1 fruit fly cellular context compared by ENCODE assay signal in genomic region chr2L:9912570-9913260, dm6.
TF ChIP-seq lines count a peak whose summit lies in the region.

TSS of gene Etl1 (minus strand) at chr2L:9912608.
TSS of gene Srp54 (plus strand) at chr2L:9912911.

TF ChIP-seq in whole organism, embryonic, 481 proteins besides CTCF, POLR2A, EP300 and RAD21 (continued from another document and continues in another):
- TF ChIP-seq Eip74EF (GFP tag; optimal IDR thresholded peaks at IDR 0.05; lab: Kevin White, UChicago) = no peak
- TF ChIP-seq ken (GFP tag; IDR thresholded peaks at IDR 0.05; lab: Robert Waterston, UW) = no peak
- no peak for TF ChIP-seq danr (GFP tag; IDR thresholded peaks at IDR 0.05; lab: Robert Waterston, UW)
- TF ChIP-seq ERR (GFP tag; optimal IDR thresholded peaks at IDR 0.05; lab: Kevin White, UChicago) = no peak
- no peak for TF ChIP-seq so (GFP tag; IDR thresholded peaks at IDR 0.05; lab: Robert Waterston, UW)
- no peak for TF ChIP-seq CG14667 (GFP tag; IDR thresholded peaks at IDR 0.05; lab: Robert Waterston, UW)
- TF ChIP-seq aop (GFP tag; IDR thresholded peaks at IDR 0.05; lab: Robert Waterston, UW) = no peak
- TF ChIP-seq pzg (GFP tag; optimal IDR thresholded peaks at IDR 0.05; lab: Kevin White, UChicago) = peak; percentile 43
- no peak for TF ChIP-seq Dfd (GFP tag; optimal IDR thresholded peaks at IDR 0.05; lab: Kevin White, UChicago)
- no peak for TF ChIP-seq eve (GFP tag; optimal IDR thresholded peaks at IDR 0.05; lab: Kevin White, UChicago)
- TF ChIP-seq CG2120 (GFP tag; optimal IDR thresholded peaks at IDR 0.05; lab: Kevin White, UChicago) = peak; percentile 12
- no peak for TF ChIP-seq CG33557 (GFP tag; optimal IDR thresholded peaks at IDR 0.05; lab: Kevin White, UChicago)
- no peak for TF ChIP-seq Dad (GFP tag; optimal IDR thresholded peaks at IDR 0.05; lab: Kevin White, UChicago)
- no peak for TF ChIP-seq tll (GFP tag; optimal IDR thresholded peaks at IDR 0.05; lab: Kevin White, UChicago)
- TF ChIP-seq vnd (GFP tag; IDR thresholded peaks at IDR 0.05; lab: Robert Waterston, UW; ENCODE audit: partially characterized antibody) = no peak
- TF ChIP-seq CG31365 (tag; optimal IDR thresholded peaks at IDR 0.05; lab: Kevin White, UChicago) = no peak
- TF ChIP-seq HmgD (GFP tag; optimal IDR thresholded peaks at IDR 0.05; lab: Kevin White, UChicago) = no peak
- no peak for TF ChIP-seq fu2 (GFP tag; optimal IDR thresholded peaks at IDR 0.05; lab: Kevin White, UChicago)
- TF ChIP-seq sr (GFP tag; IDR thresholded peaks at IDR 0.05; lab: Robert Waterston, UW) = no peak
- TF ChIP-seq gcm2 (GFP tag; optimal IDR thresholded peaks at IDR 0.05; lab: Kevin White, UChicago) = no peak
- no peak for TF ChIP-seq lab (GFP tag; optimal IDR thresholded peaks at IDR 0.05; lab: Kevin White, UChicago)
- TF ChIP-seq Neu2 (GFP tag; optimal IDR thresholded peaks at IDR 0.05; lab: Kevin White, UChicago; ENCODE audit: borderline replicate concordance) = no peak
- no peak for TF ChIP-seq eyg (GFP tag; optimal IDR thresholded peaks at IDR 0.05; lab: Kevin White, UChicago)
- no peak for TF ChIP-seq CG4854 (GFP tag; optimal IDR thresholded peaks at IDR 0.05; lab: Kevin White, UChicago)
- TF ChIP-seq ato (GFP tag; IDR thresholded peaks at IDR 0.05; lab: Robert Waterston, UW; ENCODE audit: partially characterized antibody) = no peak
- no peak for TF ChIP-seq disco-r (GFP tag; optimal IDR thresholded peaks at IDR 0.05; lab: Kevin White, UChicago)
- peak; percentile 88 for TF ChIP-seq MESR4 (GFP tag; optimal IDR thresholded peaks at IDR 0.05; lab: Kevin White, UChicago)
- TF ChIP-seq Ptx1 (GFP tag; IDR thresholded peaks at IDR 0.05; lab: Robert Waterston, UW) = no peak
- no peak for TF ChIP-seq pan (optimal IDR thresholded peaks at IDR 0.05; lab: Kevin White, UChicago)
- TF ChIP-seq pan (GFP tag; optimal IDR thresholded peaks at IDR 0.05 in 1 of 2, IDR thresholded peaks at IDR 0.05 in 1 of 2) = no peak
- TF ChIP-seq CG18262 (tag; optimal IDR thresholded peaks at IDR 0.05; lab: Kevin White, UChicago) = no peak
- TF ChIP-seq CG8089 (GFP tag; optimal IDR thresholded peaks at IDR 0.05; lab: Kevin White, UChicago) = no peak
- no peak for TF ChIP-seq CG10959 (GFP tag; IDR thresholded peaks at IDR 0.05; lab: Robert Waterston, UW)
- no peak for TF ChIP-seq repo (GFP tag; optimal IDR thresholded peaks at IDR 0.05; lab: Kevin White, UChicago)
- no peak for TF ChIP-seq Atf3 (GFP tag; optimal IDR thresholded peaks at IDR 0.05; lab: Kevin White, UChicago)
- TF ChIP-seq esg (GFP tag; conservative IDR thresholded peaks at IDR 0.05; lab: Robert Waterston, UW) = no peak
- TF ChIP-seq nau (GFP tag; optimal IDR thresholded peaks at IDR 0.05; lab: Kevin White, UChicago) = no peak
- no peak for TF ChIP-seq Nf-YA (GFP tag; IDR thresholded peaks at IDR 0.05; lab: Robert Waterston, UW)
- no peak for TF ChIP-seq Doc2 (GFP tag; IDR thresholded peaks at IDR 0.05; lab: Robert Waterston, UW)
- no peak for TF ChIP-seq Ravus (GFP tag; IDR thresholded peaks at IDR 0.05; lab: Robert Waterston, UW)
- no peak for TF ChIP-seq CG3065 (GFP tag; optimal IDR thresholded peaks at IDR 0.05; lab: Kevin White, UChicago)
- peak; percentile 13 for TF ChIP-seq gcm (GFP tag; optimal IDR thresholded peaks at IDR 0.05; lab: Kevin White, UChicago)
- TF ChIP-seq CG6654 (GFP tag; optimal IDR thresholded peaks at IDR 0.05; lab: Kevin White, UChicago) = no peak
- TF ChIP-seq pita (GFP tag; optimal IDR thresholded peaks at IDR 0.05; lab: Kevin White, UChicago) = no peak
- no peak for TF ChIP-seq Chrac-16 (GFP tag; optimal IDR thresholded peaks at IDR 0.05; lab: Kevin White, UChicago)
- no peak; the same call in 2 of the 3 replicates for TF ChIP-seq Doc3 (GFP tag; IDR thresholded peaks at IDR 0.05; lab: Robert Waterston, UW; ENCODE audit: partially characterized antibody)
- no peak for TF ChIP-seq Trl (optimal IDR thresholded peaks at IDR 0.05; lab: Kevin White, UChicago)
- TF ChIP-seq Trl (GFP tag; optimal IDR thresholded peaks at IDR 0.05; lab: Kevin White, UChicago) = no peak
- TF ChIP-seq CG31388 (GFP tag; optimal IDR thresholded peaks at IDR 0.05; lab: Kevin White, UChicago) = no peak
- no peak for TF ChIP-seq Awh (GFP tag; IDR thresholded peaks at IDR 0.05; lab: Robert Waterston, UW)
- TF ChIP-seq Sry-β (GFP tag; optimal IDR thresholded peaks at IDR 0.05; lab: Kevin White, UChicago) = no peak
- TF ChIP-seq D19B (GFP tag; optimal IDR thresholded peaks at IDR 0.05; lab: Kevin White, UChicago) = no peak
- TF ChIP-seq CG14710 (tag; optimal IDR thresholded peaks at IDR 0.05; lab: Kevin White, UChicago) = peak; percentile 72
- no peak for TF ChIP-seq shn (GFP tag; optimal IDR thresholded peaks at IDR 0.05; lab: Kevin White, UChicago)
- no peak for TF ChIP-seq CG12236 (GFP tag; optimal IDR thresholded peaks at IDR 0.05; lab: Kevin White, UChicago)
- TF ChIP-seq CG2875 (GFP tag; optimal IDR thresholded peaks at IDR 0.05; lab: Kevin White, UChicago) = no peak
- no peak for TF ChIP-seq tx (GFP tag; optimal IDR thresholded peaks at IDR 0.05; lab: Kevin White, UChicago)
- peak; percentile 9 for TF ChIP-seq Ets97D (GFP tag; optimal IDR thresholded peaks at IDR 0.05; lab: Kevin White, UChicago)
- no peak for TF ChIP-seq CG17568 (GFP tag; optimal IDR thresholded peaks at IDR 0.05; lab: Kevin White, UChicago)
- no peak for TF ChIP-seq CG6683 (GFP tag; optimal IDR thresholded peaks at IDR 0.05; lab: Kevin White, UChicago)
- no peak for TF ChIP-seq CG6854 (GFP tag; optimal IDR thresholded peaks at IDR 0.05; lab: Kevin White, UChicago)
- no peak for TF ChIP-seq CHES-1-like (GFP tag; optimal IDR thresholded peaks at IDR 0.05; lab: Kevin White, UChicago)
- TF ChIP-seq CG2116 (GFP tag; optimal IDR thresholded peaks at IDR 0.05; lab: Kevin White, UChicago) = peak; percentile 91
- no peak for TF ChIP-seq ttk (GFP tag; IDR thresholded peaks at IDR 0.05; lab: Robert Waterston, UW)
- no peak for TF ChIP-seq CG11723 (GFP tag; optimal IDR thresholded peaks at IDR 0.05; lab: Kevin White, UChicago)
- no peak for TF ChIP-seq CG18764 (GFP tag; optimal IDR thresholded peaks at IDR 0.05; lab: Kevin White, UChicago)
- TF ChIP-seq CG30020 (tag; optimal IDR thresholded peaks at IDR 0.05; lab: Kevin White, UChicago) = peak; percentile 56
- no peak for TF ChIP-seq croc (GFP tag; conservative IDR thresholded peaks at IDR 0.05; lab: Robert Waterston, UW)
- no peak for TF ChIP-seq MTF-1 (GFP tag; optimal IDR thresholded peaks at IDR 0.05; lab: Kevin White, UChicago; ENCODE audit: borderline replicate concordance)
- no peak for TF ChIP-seq CG4707 (GFP tag; optimal IDR thresholded peaks at IDR 0.05; lab: Kevin White, UChicago)
- TF ChIP-seq bowl (GFP tag; IDR thresholded peaks at IDR 0.05; lab: Robert Waterston, UW) = no peak
- TF ChIP-seq wdn (GFP tag; IDR thresholded peaks at IDR 0.05; lab: Robert Waterston, UW) = no peak
- peak; percentile 35 for TF ChIP-seq Scr (GFP tag; IDR thresholded peaks at IDR 0.05; lab: Robert Waterston, UW; ENCODE audit: partially characterized antibody)
- TF ChIP-seq CG15479 (GFP tag; optimal IDR thresholded peaks at IDR 0.05; lab: Kevin White, UChicago) = no peak
- no peak for TF ChIP-seq ewg (GFP tag; optimal IDR thresholded peaks at IDR 0.05; lab: Kevin White, UChicago)
- no peak for TF ChIP-seq ind (GFP tag; optimal IDR thresholded peaks at IDR 0.05; lab: Kevin White, UChicago)
- TF ChIP-seq CG15011 (GFP tag; optimal IDR thresholded peaks at IDR 0.05; lab: Kevin White, UChicago) = no peak
- no peak for TF ChIP-seq trh (GFP tag; optimal IDR thresholded peaks at IDR 0.05; lab: Kevin White, UChicago)
- TF ChIP-seq CG10431 (GFP tag; optimal IDR thresholded peaks at IDR 0.05; lab: Kevin White, UChicago) = no peak
- TF ChIP-seq caup (GFP tag; optimal IDR thresholded peaks at IDR 0.05; lab: Kevin White, UChicago; ENCODE audit: severe bottlenecking) = no peak
- TF ChIP-seq Camta (GFP tag; optimal IDR thresholded peaks at IDR 0.05; lab: Kevin White, UChicago) = no peak
- TF ChIP-seq CG6175 (GFP tag; IDR thresholded peaks at IDR 0.05; lab: Robert Waterston, UW) = no peak
- TF ChIP-seq hb (GFP tag; IDR thresholded peaks at IDR 0.05; lab: Robert Waterston, UW; ENCODE audit: partially characterized antibody) = no peak
- TF ChIP-seq Myb (GFP tag; optimal IDR thresholded peaks at IDR 0.05; lab: Kevin White, UChicago) = peak; percentile 6
- no peak for TF ChIP-seq onecut (GFP tag; IDR thresholded peaks at IDR 0.05; lab: Robert Waterston, UW)
- TF ChIP-seq Lim3 (GFP tag; IDR thresholded peaks at IDR 0.05; lab: Robert Waterston, UW) = no peak
- TF ChIP-seq Dip2 (GFP tag; IDR thresholded peaks at IDR 0.05; lab: Robert Waterston, UW) = no peak
- TF ChIP-seq jigr1 (GFP tag; IDR thresholded peaks at IDR 0.05; lab: Robert Waterston, UW) = peak; percentile 54; the same call in 1 of the 3 replicates
- no peak for TF ChIP-seq dysf (GFP tag; IDR thresholded peaks at IDR 0.05; lab: Robert Waterston, UW)
- no peak for TF ChIP-seq sisA (GFP tag; IDR thresholded peaks at IDR 0.05; lab: Robert Waterston, UW)
- no peak for TF ChIP-seq CG11398 (GFP tag; optimal IDR thresholded peaks at IDR 0.05; lab: Kevin White, UChicago)
- no peak for TF ChIP-seq Adf1 (GFP tag; IDR thresholded peaks at IDR 0.05; lab: Robert Waterston, UW)
- peak; percentile 9 for TF ChIP-seq cg (GFP tag; optimal IDR thresholded peaks at IDR 0.05; lab: Kevin White, UChicago)
- no peak for TF ChIP-seq grn (GFP tag; optimal IDR thresholded peaks at IDR 0.05; lab: Kevin White, UChicago)
- TF ChIP-seq CG8944 (GFP tag; optimal IDR thresholded peaks at IDR 0.05; lab: Kevin White, UChicago) = no peak
- no peak for TF ChIP-seq tna (GFP tag; IDR thresholded peaks at IDR 0.05; lab: Robert Waterston, UW; ENCODE audit: partially characterized antibody)
- TF ChIP-seq CG17829 (tag; optimal IDR thresholded peaks at IDR 0.05; lab: Kevin White, UChicago) = no peak
- no peak for TF ChIP-seq CG15601 (tag; optimal IDR thresholded peaks at IDR 0.05; lab: Kevin White, UChicago)
- peak; percentile 2 for TF ChIP-seq CG4424 (GFP tag; optimal IDR thresholded peaks at IDR 0.05; lab: Kevin White, UChicago)
- TF ChIP-seq CG7786 (GFP tag; optimal IDR thresholded peaks at IDR 0.05; lab: Kevin White, UChicago) = no peak
- peak; percentile 56 for TF ChIP-seq Dref (GFP tag; IDR thresholded peaks at IDR 0.05; lab: Robert Waterston, UW)
- TF ChIP-seq CG12104 (GFP tag; optimal IDR thresholded peaks at IDR 0.05; lab: Kevin White, UChicago) = no peak
- peak; percentile 49 for TF ChIP-seq zen (tag; optimal IDR thresholded peaks at IDR 0.05; lab: Kevin White, UChicago)
- TF ChIP-seq kni (GFP tag; optimal IDR thresholded peaks at IDR 0.05; lab: Kevin White, UChicago) = no peak
- no peak for TF ChIP-seq NfI (GFP tag; optimal IDR thresholded peaks at IDR 0.05; lab: Kevin White, UChicago)
- TF ChIP-seq cas (GFP tag; IDR thresholded peaks at IDR 0.05; lab: Robert Waterston, UW) = no peak
- no peak for TF ChIP-seq chm (GFP tag; IDR thresholded peaks at IDR 0.05; lab: Robert Waterston, UW)
- TF ChIP-seq Asciz (GFP tag; optimal IDR thresholded peaks at IDR 0.05; lab: Kevin White, UChicago) = no peak
- no peak for TF ChIP-seq CG9609 (GFP tag; optimal IDR thresholded peaks at IDR 0.05; lab: Kevin White, UChicago)
- TF ChIP-seq org-1 (GFP tag; optimal IDR thresholded peaks at IDR 0.05; lab: Kevin White, UChicago) = no peak
- no peak for TF ChIP-seq pfk (GFP tag; optimal IDR thresholded peaks at IDR 0.05; lab: Kevin White, UChicago)
- no peak for TF ChIP-seq CG10543 (GFP tag; optimal IDR thresholded peaks at IDR 0.05; lab: Kevin White, UChicago)
- TF ChIP-seq Max (GFP tag; optimal IDR thresholded peaks at IDR 0.05; lab: Kevin White, UChicago) = peak; percentile 5
- no peak for TF ChIP-seq ssp (GFP tag; IDR thresholded peaks at IDR 0.05; lab: Robert Waterston, UW)
- TF ChIP-seq CG43689 (GFP tag; IDR thresholded peaks at IDR 0.05; lab: Robert Waterston, UW) = no peak
- TF ChIP-seq kah (GFP tag; optimal IDR thresholded peaks at IDR 0.05; lab: Kevin White, UChicago) = no peak
- no peak for TF ChIP-seq ci (GFP tag; IDR thresholded peaks at IDR 0.05; lab: Robert Waterston, UW)
- 0 out of 3 replicates have a peak, but pooled peaks have one; percentile 1 for TF ChIP-seq CG16813 (GFP tag; IDR thresholded peaks at IDR 0.05; lab: Robert Waterston, UW; ENCODE audit: partially characterized antibody)
- TF ChIP-seq gsb-n (tag; optimal IDR thresholded peaks at IDR 0.05; lab: Kevin White, UChicago) = no peak
- no peak for TF ChIP-seq CG6765 (GFP tag; optimal IDR thresholded peaks at IDR 0.05; lab: Kevin White, UChicago)
- no peak for TF ChIP-seq ash1 (GFP tag; optimal IDR thresholded peaks at IDR 0.05; lab: Kevin White, UChicago)
- TF ChIP-seq CG7745 (tag; optimal IDR thresholded peaks at IDR 0.05; lab: Kevin White, UChicago) = no peak
- no peak for TF ChIP-seq Hsf (GFP tag; optimal IDR thresholded peaks at IDR 0.05; lab: Kevin White, UChicago)
- 0 out of 3 replicates have a peak, but pooled peaks have one; percentile 25 for TF ChIP-seq CG34422 (GFP tag; IDR thresholded peaks at IDR 0.05; lab: Robert Waterston, UW)
- no peak for TF ChIP-seq Usf (GFP tag; optimal IDR thresholded peaks at IDR 0.05; lab: Kevin White, UChicago)
- TF ChIP-seq CG5180 (GFP tag; optimal IDR thresholded peaks at IDR 0.05; lab: Kevin White, UChicago) = no peak
- TF ChIP-seq CG11695 (GFP tag; IDR thresholded peaks at IDR 0.05; lab: Robert Waterston, UW) = no peak
- TF ChIP-seq emc (GFP tag; optimal IDR thresholded peaks at IDR 0.05; lab: Kevin White, UChicago) = no peak
- TF ChIP-seq CG8359 (GFP tag; optimal IDR thresholded peaks at IDR 0.05; lab: Kevin White, UChicago; ENCODE audit: borderline replicate concordance) = no peak
- no peak for TF ChIP-seq Stat92E (GFP tag; optimal IDR thresholded peaks at IDR 0.05; lab: Kevin White, UChicago)
- TF ChIP-seq stwl (tag; optimal IDR thresholded peaks at IDR 0.05; lab: Kevin White, UChicago) = peak; percentile 71
- TF ChIP-seq yki (optimal IDR thresholded peaks at IDR 0.05; lab: Kevin White, UChicago) = no peak
- TF ChIP-seq kay (GFP tag; optimal IDR thresholded peaks at IDR 0.05; lab: Kevin White, UChicago) = no peak
- TF ChIP-seq Nf-YB (GFP tag; optimal IDR thresholded peaks at IDR 0.05; lab: Kevin White, UChicago) = no peak
- TF ChIP-seq bigmax (GFP tag; optimal IDR thresholded peaks at IDR 0.05; lab: Kevin White, UChicago) = peak; percentile 75
- TF ChIP-seq CG8765 (GFP tag; IDR thresholded peaks at IDR 0.05; lab: Robert Waterston, UW) = no peak
- no peak for TF ChIP-seq bsh (GFP tag; optimal IDR thresholded peaks at IDR 0.05; lab: Kevin White, UChicago)
- no peak for TF ChIP-seq GATAe (GFP tag; conservative IDR thresholded peaks at IDR 0.05; lab: Robert Waterston, UW)
